Fruit fly (Drosophila melanogaster) whole organism, prepupa: ENCODE data around the gene CG9154.

Experiments
- CG10631 ChIP-seq: fragments of 200-800 bp; sonication (Bioruptor generic); optimal IDR thresholded peaks from 2 replicates; lab custom pipeline; 2016; ENCODE audit warnings: missing biosample characterization, missing genetic modification characterization
- CG11762 ChIP-seq: fragments of 200-800 bp; sonication (Bioruptor generic); optimal IDR thresholded peaks from 3 replicates; lab custom pipeline; 2016; ENCODE audit warnings: missing biosample characterization, missing genetic modification characterization; ENCODE audit not compliant: insufficient read depth
- CG15336 ChIP-seq: fragments of 200-800 bp; sonication (Bioruptor generic); IDR thresholded peaks from 2 replicates; pipeline ENCODE4 v1.3.6; 2022; ENCODE audit warnings: missing biosample characterization, missing genetic modification characterization
- CG1621 ChIP-seq: fragments of 200-800 bp; sonication (Bioruptor generic); optimal IDR thresholded peaks from 3 replicates; lab custom pipeline; 2018; ENCODE audit warnings: missing biosample characterization, mild to moderate bottlenecking, missing genetic modification characterization
- CG16779 ChIP-seq: fragments of 200-800 bp; sonication (Bioruptor generic); optimal IDR thresholded peaks from 3 replicates; lab custom pipeline; 2017; ENCODE audit warnings: missing biosample characterization, mild to moderate bottlenecking, missing genetic modification characterization
- CG3032 ChIP-seq: fragments of 200-800 bp; optimal IDR thresholded peaks from 2 replicates; lab custom pipeline; 2019; ENCODE audit warnings: missing biosample characterization, mild to moderate bottlenecking, missing genetic modification characterization, moderate library complexity
- CG31627 ChIP-seq: fragments of 200-800 bp; sonication (Bioruptor generic); optimal IDR thresholded peaks from 3 replicates; lab custom pipeline; 2016; ENCODE audit warnings: missing biosample characterization, missing genetic modification characterization
- CG32006 ChIP-seq: fragments of 200-800 bp; sonication (Bioruptor generic); optimal IDR thresholded peaks from 3 replicates; lab custom pipeline; 2017; ENCODE audit warnings: missing biosample characterization, mild to moderate bottlenecking, missing genetic modification characterization
- CG34406 ChIP-seq: fragments of 200-800 bp; sonication (Bioruptor generic); optimal IDR thresholded peaks from 3 replicates; lab custom pipeline; 2016; ENCODE audit warnings: missing biosample characterization, missing genetic modification characterization
- CG3919 ChIP-seq: fragments of 200-800 bp; sonication (Bioruptor generic); optimal IDR thresholded peaks from 3 replicates; lab custom pipeline; 2016; ENCODE audit warnings: missing biosample characterization, missing genetic modification characterization
- CG4318 ChIP-seq: fragments of 200-800 bp; sonication (Bioruptor generic); optimal IDR thresholded peaks from 3 replicates; lab custom pipeline; 2017; ENCODE audit warnings: missing biosample characterization, mild to moderate bottlenecking, missing genetic modification characterization
- CG6163 ChIP-seq: fragments of 200-800 bp; sonication (Bioruptor generic); IDR thresholded peaks from 3 replicates; pipeline ENCODE4 v1.3.6; 2022; ENCODE audit warnings: missing biosample characterization, missing genetic modification characterization
- CG6792 ChIP-seq: fragments of 200-800 bp; sonication (Bioruptor generic); optimal IDR thresholded peaks from 3 replicates; lab custom pipeline; 2016; ENCODE audit warnings: missing biosample characterization, missing genetic modification characterization
- CG6808 ChIP-seq: fragments of 200-800 bp; sonication (Bioruptor generic); optimal IDR thresholded peaks from 3 replicates; lab custom pipeline; 2017; ENCODE audit warnings: missing biosample characterization, missing genetic modification characterization, mild to moderate bottlenecking, moderate library complexity, missing genetic modification reagents
- CG6854 ChIP-seq: fragments of 200-800 bp; sonication (Bioruptor generic); optimal IDR thresholded peaks from 2 replicates; lab custom pipeline; 2017; ENCODE audit warnings: missing biosample characterization, mild to moderate bottlenecking, missing genetic modification characterization
- CG7368 ChIP-seq: fragments of 200-800 bp; sonication (Bioruptor generic); optimal IDR thresholded peaks from 3 replicates; lab custom pipeline; 2016; ENCODE audit warnings: missing biosample characterization, missing genetic modification characterization
- CG8319 ChIP-seq: fragments of 200-800 bp; sonication (Bioruptor generic); optimal IDR thresholded peaks from 3 replicates; lab custom pipeline; 2016; ENCODE audit warnings: missing biosample characterization, missing genetic modification characterization
- CG9139 ChIP-seq: fragments of 200-800 bp; sonication (Bioruptor generic); optimal IDR thresholded peaks from 3 replicates; lab custom pipeline; 2017; ENCODE audit warnings: missing biosample characterization, mild to moderate bottlenecking, missing genetic modification characterization
- Eip75B ChIP-seq: fragments of 200-800 bp; sonication (Bioruptor generic); optimal IDR thresholded peaks from 3 replicates; lab custom pipeline; 2016; ENCODE audit warnings: missing biosample characterization, missing genetic modification characterization
- Eip78C ChIP-seq: fragments of 200-800 bp; sonication (Bioruptor generic); peaks from one replicate; lab custom pipeline; 2016; ENCODE audit warnings: missing biosample characterization, missing genetic modification characterization
- Eip93F ChIP-seq: fragments of 200-800 bp; sonication (Bioruptor generic); optimal IDR thresholded peaks from 2 replicates; lab custom pipeline; 2016; ENCODE audit warnings: missing biosample characterization, mild to moderate bottlenecking, missing genetic modification characterization
- Ets96B ChIP-seq: fragments of 200-800 bp; optimal IDR thresholded peaks from 2 replicates; lab custom pipeline; 2019; ENCODE audit warnings: missing biosample characterization, mild to moderate bottlenecking, missing genetic modification characterization, moderate library complexity
- Hr39 ChIP-seq: fragments of 200-800 bp; sonication (Bioruptor generic); optimal IDR thresholded peaks from 2 replicates; lab custom pipeline; 2016; ENCODE audit warnings: missing biosample characterization, missing genetic modification characterization
- Hr4 ChIP-seq: fragments of 200-800 bp; sonication (Bioruptor generic); optimal IDR thresholded peaks from 3 replicates; lab custom pipeline; 2016; ENCODE audit warnings: missing biosample characterization, missing genetic modification characterization
- Met ChIP-seq: fragments of 200-800 bp; sonication (Bioruptor generic); optimal IDR thresholded peaks from 3 replicates; lab custom pipeline; 2016; ENCODE audit warnings: missing biosample characterization, missing genetic modification characterization
- Smox ChIP-seq: fragments of 200-800 bp; sonication (Bioruptor generic); optimal IDR thresholded peaks from 3 replicates; lab custom pipeline; 2016; ENCODE audit warnings: missing biosample characterization, missing genetic modification characterization
- Sox102F ChIP-seq: fragments of 200-800 bp; sonication (Bioruptor generic); optimal IDR thresholded peaks from 2 replicates; lab custom pipeline; 2016; ENCODE audit warnings: missing biosample characterization, mild to moderate bottlenecking, missing genetic modification characterization
- Sox14 ChIP-seq: fragments of 200-800 bp; sonication (Bioruptor generic); optimal IDR thresholded peaks from 3 replicates; lab custom pipeline; 2016; ENCODE audit warnings: missing biosample characterization, missing genetic modification characterization
- Sox15 ChIP-seq: fragments of 200-800 bp; sonication (Bioruptor generic); optimal IDR thresholded peaks from 3 replicates; lab custom pipeline; 2016; ENCODE audit warnings: missing biosample characterization, missing genetic modification characterization
- achi ChIP-seq: fragments of 200-800 bp; sonication (Bioruptor generic); optimal IDR thresholded peaks from 3 replicates; lab custom pipeline; 2016; ENCODE audit warnings: missing biosample characterization, missing genetic modification characterization
- acj6 ChIP-seq: fragments of 200-800 bp; sonication (Bioruptor generic); optimal IDR thresholded peaks from 3 replicates; lab custom pipeline; 2016; ENCODE audit warnings: missing biosample characterization, missing genetic modification characterization
- cyc ChIP-seq: fragments of 200-800 bp; sonication (Bioruptor generic); optimal IDR thresholded peaks from 3 replicates; lab custom pipeline; 2016; ENCODE audit warnings: missing biosample characterization, missing genetic modification characterization
- dac ChIP-seq: fragments of 200-800 bp; sonication (Bioruptor generic); optimal IDR thresholded peaks from 2 replicates; lab custom pipeline; 2017; ENCODE audit warnings: missing biosample characterization, mild to moderate bottlenecking, missing genetic modification characterization
- dsx ChIP-seq: fragments of 200-800 bp; optimal IDR thresholded peaks from 3 replicates; lab custom pipeline; 2019; ENCODE audit warnings: missing biosample characterization, mild to moderate bottlenecking, missing genetic modification characterization, moderate library complexity; ENCODE audit not compliant: poor library complexity, severe bottlenecking
- eg ChIP-seq: fragments of 200-800 bp; sonication (Bioruptor generic); IDR thresholded peaks from 3 replicates; pipeline ENCODE4 v1.3.6; 2022; ENCODE audit warnings: missing biosample characterization, missing genetic modification characterization
- esn ChIP-seq: fragments of 200-800 bp; sonication (Bioruptor generic); optimal IDR thresholded peaks from 2 replicates; lab custom pipeline; 2016; ENCODE audit warnings: missing biosample characterization, mild to moderate bottlenecking, missing genetic modification characterization, moderate library complexity
- fd59A ChIP-seq: fragments of 200-800 bp; sonication (Bioruptor generic); optimal IDR thresholded peaks from 2 replicates; lab custom pipeline; 2017; ENCODE audit warnings: missing biosample characterization, mild to moderate bottlenecking, missing genetic modification characterization, missing genetic modification reagents
- lz ChIP-seq: fragments of 200-800 bp; sonication (Bioruptor generic); optimal IDR thresholded peaks from 3 replicates; lab custom pipeline; 2016; ENCODE audit warnings: missing biosample characterization, missing genetic modification characterization
- net ChIP-seq: fragments of 200-800 bp; sonication (Bioruptor generic); optimal IDR thresholded peaks from 3 replicates; lab custom pipeline; 2016; ENCODE audit warnings: missing biosample characterization, missing genetic modification characterization
- pdm3 ChIP-seq: fragments of 200-800 bp; sonication (Bioruptor generic); optimal IDR thresholded peaks from 3 replicates; lab custom pipeline; 2016; ENCODE audit warnings: missing biosample characterization, missing genetic modification characterization
- spab ChIP-seq: fragments of 200-800 bp; sonication (Bioruptor generic); optimal IDR thresholded peaks from 2 replicates; lab custom pipeline; 2017; ENCODE audit warnings: missing biosample characterization, mild to moderate bottlenecking, missing genetic modification characterization, missing genetic modification reagents
- ss ChIP-seq, 2 experiments: fragments of 200-800 bp; sonication (Bioruptor generic); optimal IDR thresholded peaks; 2 replicates in 1 of 2; 3 replicates in 1 of 2; lab custom pipeline; 2017 to 2018; ENCODE audit warnings: mild to moderate bottlenecking in 2 of 2, missing biosample characterization in 2 of 2, missing genetic modification characterization in 2 of 2, moderate library complexity in 1 of 2
- svp ChIP-seq: fragments of 200-800 bp; sonication (Bioruptor generic); peaks from one replicate; lab custom pipeline; 2016; ENCODE audit warnings: missing biosample characterization, missing genetic modification characterization
- topi ChIP-seq: fragments of 200-800 bp; sonication (Bioruptor generic); optimal IDR thresholded peaks from 3 replicates; lab custom pipeline; 2016; ENCODE audit warnings: missing biosample characterization, missing genetic modification characterization

Gene CG9154

DNA sequence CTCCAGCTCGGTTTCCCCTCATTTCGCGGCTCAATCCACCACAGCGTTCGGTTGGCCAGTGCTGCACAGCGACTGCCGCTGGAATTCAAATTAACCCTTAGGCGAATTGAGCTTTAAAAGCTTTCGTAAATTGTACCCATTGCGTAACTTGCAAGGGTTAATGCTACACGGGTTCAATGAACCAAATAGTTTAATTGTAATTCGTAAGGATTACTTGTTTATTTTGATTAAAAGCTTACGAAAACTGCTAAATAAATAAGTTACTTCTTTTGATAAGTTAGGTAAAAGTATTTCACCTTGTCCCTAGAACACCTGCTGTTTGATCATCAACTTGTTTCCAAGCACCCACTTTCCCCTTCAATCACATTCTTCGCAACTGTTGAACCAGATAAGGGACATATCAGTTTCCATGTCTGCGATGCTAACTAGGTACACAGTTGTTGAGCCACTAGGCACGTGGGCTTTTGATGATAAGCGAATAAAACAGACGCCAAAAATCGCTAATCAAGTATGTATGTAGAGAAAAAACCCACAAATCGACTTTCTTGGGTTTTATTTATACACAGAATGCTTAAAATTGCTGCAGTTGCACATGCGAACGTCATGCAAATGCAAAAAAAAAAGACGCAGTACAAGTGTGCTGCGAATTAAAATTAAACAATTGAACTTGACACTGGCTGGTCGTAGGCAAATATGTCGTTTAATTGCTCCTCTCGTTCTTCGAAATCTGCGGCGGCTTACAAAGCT lies 24.3 kb downstream of the CG9154 start, which contains the start of gene Pfas (continued):
- peak; percentile 26 for TF ChIP-seq CG6854 (GFP tag; lab: Kevin White, UChicago)
- TF ChIP-seq CG9139 (GFP tag; lab: Kevin White, UChicago): no peak
- TF ChIP-seq pdm3 (GFP tag; lab: Kevin White, UChicago): no peak
- peak; percentile 57 for TF ChIP-seq Hr39
- TF ChIP-seq Eip75B (GFP tag; lab: Kevin White, UChicago): peak; percentile 58
- TF ChIP-seq Sox15: no peak
- no peak for TF ChIP-seq CG10631 (GFP tag; lab: Kevin White, UChicago)
- no peak for TF ChIP-seq CG16779 (tag; lab: Kevin White, UChicago)
- TF ChIP-seq CG32006 (GFP tag; lab: Kevin White, UChicago): peak; percentile 54
- no peak for TF ChIP-seq dac (GFP tag; lab: Kevin White, UChicago)
- no peak for TF ChIP-seq Smox (GFP tag; lab: Kevin White, UChicago)
- TF ChIP-seq CG6792 (GFP tag; lab: Kevin White, UChicago): peak; percentile 60
- TF ChIP-seq CG34406 (GFP tag; lab: Kevin White, UChicago): peak; percentile 25
- peak; percentile 29 for TF ChIP-seq Ets96B (tag; lab: Kevin White, UChicago)
- TF ChIP-seq achi (GFP tag; lab: Kevin White, UChicago): peak; percentile 25
- no peak for TF ChIP-seq svp
- TF ChIP-seq cyc (GFP tag; lab: Kevin White, UChicago): peak; percentile 52
- TF ChIP-seq dsx: no peak
- TF ChIP-seq eg (GFP tag; lab: Robert Waterston, UW): peak; percentile 49; the same call in 2 of the 3 replicates
- TF ChIP-seq CG7368 (GFP tag; lab: Kevin White, UChicago): peak; percentile 37
- TF ChIP-seq esn (GFP tag; lab: Kevin White, UChicago): peak; percentile 76
- TF ChIP-seq Eip78C (GFP tag; lab: Kevin White, UChicago): peak; percentile 90
- no peak for TF ChIP-seq CG4318 (GFP tag; lab: Kevin White, UChicago)
- TF ChIP-seq CG6163 (GFP tag; lab: Robert Waterston, UW): peak; percentile 52; the same call in 2 of the 3 replicates
- TF ChIP-seq fd59A: peak; percentile 42

DNA sequence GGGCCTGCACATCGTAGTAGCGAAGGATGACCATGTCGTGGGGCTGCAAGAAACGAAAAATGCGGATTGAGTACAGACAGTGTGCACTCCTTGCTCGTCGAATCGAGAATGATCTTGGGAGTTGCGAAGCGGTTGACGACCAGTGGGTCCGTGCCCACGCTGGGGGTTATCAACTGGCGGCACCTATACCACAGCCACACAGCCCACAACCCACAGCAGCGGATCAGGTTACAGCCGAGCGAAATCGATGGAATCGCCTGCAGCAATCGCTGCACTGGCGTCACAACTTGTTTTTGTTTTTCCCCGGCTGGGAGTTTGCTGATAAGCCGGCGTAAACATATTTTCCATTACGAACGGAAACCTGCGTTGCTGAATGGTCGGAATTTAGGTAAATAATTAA lies 25.0 kb downstream of the CG9154 start:
- TF ChIP-seq CG3919 (GFP tag; lab: Kevin White, UChicago) (no peak), svp (peak; percentile 99)
- TF ChIP-seq, all 60 proteins: peak for 1

DNA sequence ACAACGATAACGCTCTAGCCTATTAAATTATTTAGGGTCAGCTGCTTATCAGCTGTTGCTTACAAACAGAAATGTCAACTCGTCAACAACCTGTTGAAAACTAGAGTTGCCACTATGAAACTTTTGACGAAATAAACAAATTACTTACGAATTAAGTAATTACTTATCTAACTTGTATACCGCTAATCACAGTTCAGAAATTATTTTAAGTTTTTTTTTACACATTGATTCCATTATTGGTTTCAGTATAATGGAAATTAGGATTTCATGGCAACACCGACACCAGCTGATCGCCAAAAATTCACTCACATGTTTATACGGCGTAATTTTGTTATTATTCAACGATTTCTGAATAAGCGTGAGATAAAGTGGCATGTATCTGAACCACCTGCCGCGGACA lies 32.7 kb downstream of the CG9154 start, which contains the start of the genes CG9117 and CG31643:
Gene CG9117, minus strand, starts transcription at position 73 of the 400 bp plus-strand sequence.
Gene CG31643, plus strand, starts transcription at position 288 of the 400 bp plus-strand sequence.
- TF ChIP-seq Smox (GFP tag; lab: Kevin White, UChicago) (no peak), CG6854 (GFP tag; lab: Kevin White, UChicago) (no peak), Eip78C (GFP tag; lab: Kevin White, UChicago) (peak; percentile 84), CG6808 (peak; percentile 39), achi (GFP tag; lab: Kevin White, UChicago) (peak; percentile 73), topi (GFP tag; lab: Kevin White, UChicago) (peak; percentile 62), Sox102F (GFP tag; lab: Kevin White, UChicago) (no peak), Hr4 (GFP tag; lab: Kevin White, UChicago) (no peak), Met (GFP tag; lab: Kevin White, UChicago) (no peak), CG31627 (GFP tag; lab: Kevin White, UChicago) (peak; percentile 73), net (GFP tag; lab: Kevin White, UChicago) (peak; percentile 40), esn (GFP tag; lab: Kevin White, UChicago) (peak; percentile 79), CG6792 (GFP tag; lab: Kevin White, UChicago) (peak; percentile 51), cyc (GFP tag; lab: Kevin White, UChicago) (peak; percentile 67), Sox14 (GFP tag; lab: Kevin White, UChicago) (peak; percentile 72), CG11762 (peak; percentile 18), CG8319 (GFP tag; lab: Kevin White, UChicago) (no peak), CG1621 (peak; percentile 75), Hr39 (peak; percentile 73), CG15336 (GFP tag; lab: Robert Waterston, UW) (peak; percentile 62), Sox15 (peak; percentile 26), CG3032 (peak; percentile 46), Eip93F (peak; percentile 47), dsx (no peak), spab (GFP tag; lab: Kevin White, UChicago) (no peak), CG34406 (GFP tag; lab: Kevin White, UChicago) (peak; percentile 55), ss (GFP tag; optimal IDR thresholded peaks at IDR 0.05; lab: Kevin White, UChicago) (no peak), eg (GFP tag; lab: Robert Waterston, UW) (peak; percentile 70), svp (peak; percentile 95), acj6 (GFP tag; lab: Kevin White, UChicago) (no peak), lz (GFP tag; lab: Kevin White, UChicago) (peak; percentile 65)
